Worm (Caenorhabditis elegans) whole organism, L4 larva: Measurements from ENCODE around the gene F46F5.8.

Experiments used
- F10B5.3 ChIP-seq: sonication (generic microtip); optimal IDR thresholded peaks from 2 replicates; lab custom pipeline; 2016; ENCODE audit warnings: mild to moderate bottlenecking, missing genetic modification characterization, missing compliant biosample characterization
- ZK546.5 ChIP-seq, 2 experiments: sonication (generic microtip); optimal IDR thresholded peaks; 2 replicates each; lab custom pipeline; 2017; ENCODE audit warnings: missing biosample characterization in 2 of 2, missing genetic modification characterization in 2 of 2
- ama-1 ChIP-seq: fragments of 150-350 bp; optimal IDR thresholded peaks from 2 replicates; lab custom pipeline; 2014; ENCODE audit warnings: inconsistent platforms, mixed read lengths
- ceh-32 ChIP-seq: sonication (generic microtip); optimal IDR thresholded peaks from 2 replicates; lab custom pipeline; 2016; ENCODE audit warnings: mild to moderate bottlenecking, missing genetic modification characterization, missing compliant biosample characterization; ENCODE audit not compliant: poor library complexity
- ceh-82 ChIP-seq: sonication (generic microtip); optimal IDR thresholded peaks from 2 replicates; lab custom pipeline; 2017; ENCODE audit warnings: missing biosample characterization, missing genetic modification characterization
- mdl-1 ChIP-seq, 2 experiments: fragments of 150-350 bp in 1 of 2; sonication (generic microtip) in 1 of 2; optimal IDR thresholded peaks; 2 replicates each; lab custom pipeline; 2014 to 2017; ENCODE audit warnings: missing biosample characterization in 2 of 2, missing genetic modification characterization in 2 of 2
- mep-1 ChIP-seq: fragments of 150-350 bp; sonication (generic microtip); optimal IDR thresholded peaks from 3 replicates; lab custom pipeline; 2014; ENCODE audit warnings: missing biosample characterization, missing genetic modification characterization
- mes-2 ChIP-seq: sonication (generic microtip); optimal IDR thresholded peaks from 2 replicates; lab custom pipeline; 2016; ENCODE audit warnings: missing genotype, mild to moderate bottlenecking, missing genetic modification characterization, missing compliant biosample characterization; ENCODE audit not compliant: poor library complexity, severe bottlenecking
- nhr-11 ChIP-seq: fragments of 150-350 bp; optimal IDR thresholded peaks from 2 replicates; lab custom pipeline; 2014; ENCODE audit warnings: missing biosample characterization, missing genetic modification characterization
- pha-4 ChIP-seq, 2 experiments: fragments of 150-350 bp in 1 of 2; fragments of 200-800 bp in 1 of 2; sonication (Bioruptor generic) in 1 of 2; IDR thresholded peaks in 1 of 2; optimal IDR thresholded peaks in 1 of 2; 2 replicates each; pipeline versions ENCODE4 v1.3.6 to Lab custom; 2014 to 2022; ENCODE audit warnings: missing genetic modification characterization in 2 of 2, missing genetic modification reagents in 2 of 2, missing biosample characterization in 1 of 2, missing compliant biosample characterization in 1 of 2
- unc-130 ChIP-seq: sonication (generic microtip); optimal IDR thresholded peaks from 2 replicates; lab custom pipeline; 2016; ENCODE audit warnings: missing genetic modification reagents, missing genetic modification characterization, missing compliant biosample characterization
- unc-62 ChIP-seq, 3 experiments: fragments of 150-350 bp in 1 of 3; sonication (generic microtip); optimal IDR thresholded peaks in 2 of 3; peaks in 1 of 3; 1 replicate in 1 of 3; 2 replicates in 2 of 3; lab custom pipeline; 2014 to 2017; ENCODE audit warnings: missing biosample characterization in 3 of 3, missing genetic modification characterization in 3 of 3, missing genetic modification reagents in 3 of 3, missing genotype in 1 of 3
- zag-1 ChIP-seq: fragments of 150-350 bp; optimal IDR thresholded peaks from 2 replicates; lab custom pipeline; 2014; ENCODE audit warnings: missing biosample characterization, missing genetic modification characterization

DNA sequence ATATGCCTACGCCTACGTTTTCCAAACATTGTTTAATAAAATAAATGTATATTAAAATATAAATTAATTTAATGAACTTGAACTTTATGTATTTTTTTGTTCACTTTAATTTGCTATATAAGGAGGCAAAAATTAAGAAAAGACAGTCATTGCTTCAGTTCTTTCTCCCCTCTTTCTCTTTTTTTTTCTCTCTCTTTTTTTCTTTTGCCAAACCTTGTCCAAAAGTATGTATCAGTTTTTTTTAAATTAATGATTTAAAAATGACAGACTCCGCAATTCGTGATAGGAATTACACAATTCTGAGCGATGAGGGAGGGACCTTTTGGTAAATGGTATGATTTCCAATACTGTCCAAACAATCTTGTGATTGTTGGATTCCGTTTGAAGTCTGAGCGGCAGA lies 18.4 kb downstream of the F46F5.8 start, which contains the start of gene F46F5.13:
- TF ChIP-seq nhr-11 (tag; lab: Kevin White, UChicago) (no peak), ama-1 (lab: Kevin White, UChicago) (no peak), ceh-82 (no peak), ceh-32 (tag; lab: Kevin White, UChicago) (no peak), zag-1 (tag; lab: Kevin White, UChicago) (no peak), ZK546.5 (tag; optimal IDR thresholded peaks at IDR 0.05; lab: Kevin White, UChicago) (no peak), pha-4 (GFP tag; IDR thresholded peaks at IDR 0.05; lab: Robert Waterston, UW) (no peak), pha-4 (tag; optimal IDR thresholded peaks at IDR 0.05; lab: Kevin White, UChicago) (no peak), F10B5.3 (tag; lab: Kevin White, UChicago) (no peak), mdl-1 (tag; optimal IDR thresholded peaks at IDR 0.05; lab: Kevin White, UChicago) (no peak), mes-2 (tag; lab: Kevin White, UChicago) (no peak), unc-130 (GFP tag; lab: Kevin White, UChicago) (no peak), mep-1 (tag; lab: Kevin White, UChicago) (no peak), unc-62 (GFP tag; optimal IDR thresholded peaks at IDR 0.05 in 1 of 2; lab: Kevin White, UChicago) (no peak), unc-62 (tag; optimal IDR thresholded peaks at IDR 0.05; lab: Kevin White, UChicago) (no peak)
